Worm (Caenorhabditis elegans) whole organism, mixed stage, embryonic: ENCODE measurements around the gene C18G1.7.
"Not testable (repeated sequence)": the region's sequence is repeated elsewhere in the genome, so short reads cannot be mapped to it uniquely, and the experiment has no call there.

Experiments
- M03D4.4 ChIP-seq: sonication (generic microtip); optimal IDR thresholded peaks from 2 replicates; lab custom pipeline; 2017; ENCODE audit warnings: mild to moderate bottlenecking, missing genetic modification characterization, missing compliant biosample characterization
- drap-1 ChIP-seq: fragments of 200-800 bp; sonication (Bioruptor generic); optimal IDR thresholded peaks from 3 replicates; lab custom pipeline; 2018; ENCODE audit warnings: mild to moderate bottlenecking, missing genetic modification characterization, missing compliant biosample characterization
- elt-1 ChIP-seq: sonication (generic microtip); optimal IDR thresholded peaks from 2 replicates; lab custom pipeline; 2017; ENCODE audit warnings: missing genetic modification characterization, mild to moderate bottlenecking, missing compliant biosample characterization, antibody characterized with exemption, moderate library complexity, borderline replicate concordance; ENCODE audit not compliant: insufficient read depth
- lsy-2 ChIP-seq: fragments of 150-350 bp; optimal IDR thresholded peaks from 2 replicates; lab custom pipeline; 2014; ENCODE audit warnings: missing biosample characterization, missing genetic modification characterization
- nhr-12 ChIP-seq: fragments of 150-350 bp; optimal IDR thresholded peaks from 2 replicates; lab custom pipeline; 2014; ENCODE audit warnings: missing biosample characterization, missing genetic modification characterization
- nhr-28 ChIP-seq: fragments of 150-350 bp; optimal IDR thresholded peaks from 2 replicates; lab custom pipeline; 2014; ENCODE audit warnings: missing biosample characterization, missing genetic modification characterization
- nhr-76 ChIP-seq: sonication (generic microtip); optimal IDR thresholded peaks from 2 replicates; lab custom pipeline; 2017; ENCODE audit warnings: missing biosample characterization, missing genetic modification characterization
- tbx-8 ChIP-seq: fragments of 200-800 bp; sonication (Bioruptor generic); optimal IDR thresholded peaks from 2 replicates; lab custom pipeline; 2018; ENCODE audit warnings: mild to moderate bottlenecking, missing genetic modification characterization, moderate library complexity, missing compliant biosample characterization
- unc-62 ChIP-seq: fragments of 150-350 bp; optimal IDR thresholded peaks from 2 replicates; lab custom pipeline; 2014; ENCODE audit warnings: missing biosample characterization, missing genetic modification reagents, missing genetic modification characterization
- zip-8 ChIP-seq: fragments of 150-350 bp; optimal IDR thresholded peaks from 2 replicates; lab custom pipeline; 2014; ENCODE audit warnings: missing biosample characterization, missing genetic modification characterization
- ztf-11 ChIP-seq: fragments of 150-350 bp; optimal IDR thresholded peaks from 2 replicates; lab custom pipeline; 2014; ENCODE audit warnings: missing biosample characterization, missing genetic modification characterization

ce11 chrV:4760674-4761073 is 15.3 kb downstream of the C18G1.7 start, which contains the start of gene bgnt-1.4:
- not testable (repeated sequence) for TF ChIP-seq elt-1 (tag; lab: Kevin White, UChicago); tbx-8 (GFP tag; lab: Kevin White, UChicago); ztf-11; nhr-28 (tag; lab: Kevin White, UChicago); lsy-2 (tag; lab: Kevin White, UChicago); unc-62 (GFP tag; lab: Kevin White, UChicago); nhr-76; drap-1; nhr-12; M03D4.4 (tag; lab: Kevin White, UChicago); zip-8
